Fruit fly (Drosophila melanogaster) whole organism, larva: ENCODE results near the gene CG33502.
"Not testable (repeated sequence)": the region's sequence is repeated elsewhere in the genome, so short reads cannot be mapped to it uniquely, and the experiment has no call there.

ENCODE experiments used
- noc ChIP-seq: fragments of 200-800 bp; sonication (Bioruptor generic); optimal IDR thresholded peaks from 3 replicates; lab custom pipeline; 2019; ENCODE audit warnings: missing biosample characterization, mild to moderate bottlenecking, missing genetic modification characterization, moderate library complexity

Gene CG33502

dm6 chrX:21611426-21611825 lies at the start of gene CG33502:
TSS of gene CG33502 (minus strand) at chrX:21611526.
- not testable (repeated sequence) for TF ChIP-seq noc (tag; lab: Kevin White, UChicago)

DNA sequence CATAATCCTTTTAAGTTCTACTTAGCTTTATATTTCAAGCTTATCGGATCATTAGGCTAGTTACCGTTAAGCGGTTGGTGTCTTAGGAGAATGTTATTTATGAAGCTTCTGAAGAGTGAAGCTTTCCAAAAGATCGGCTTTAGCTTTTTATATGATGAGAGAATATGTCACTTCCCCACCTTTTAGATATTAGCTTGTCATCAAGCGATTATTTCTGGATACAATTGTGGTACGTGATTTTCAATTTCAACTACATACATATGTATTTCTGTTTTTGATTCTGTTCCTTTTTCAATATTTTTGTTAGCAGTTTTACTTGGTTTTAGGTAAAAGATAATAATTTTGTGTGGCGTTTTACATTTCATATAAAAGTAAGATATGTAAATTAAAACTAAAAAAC lies 21.5 kb upstream of the CG33502 start:
- TF ChIP-seq noc (tag; lab: Kevin White, UChicago) = no peak

dm6 chrX:21632213-21632612 lies 20.9 kb upstream of the CG33502 start:
- TF ChIP-seq noc (tag; lab: Kevin White, UChicago) = no peak

- TF ChIP-seq noc (tag; lab: Kevin White, UChicago) = no peak
Measured at dm6 chrX:21631452-21631851, 20.1 kb upstream of the CG33502 start.

DNA sequence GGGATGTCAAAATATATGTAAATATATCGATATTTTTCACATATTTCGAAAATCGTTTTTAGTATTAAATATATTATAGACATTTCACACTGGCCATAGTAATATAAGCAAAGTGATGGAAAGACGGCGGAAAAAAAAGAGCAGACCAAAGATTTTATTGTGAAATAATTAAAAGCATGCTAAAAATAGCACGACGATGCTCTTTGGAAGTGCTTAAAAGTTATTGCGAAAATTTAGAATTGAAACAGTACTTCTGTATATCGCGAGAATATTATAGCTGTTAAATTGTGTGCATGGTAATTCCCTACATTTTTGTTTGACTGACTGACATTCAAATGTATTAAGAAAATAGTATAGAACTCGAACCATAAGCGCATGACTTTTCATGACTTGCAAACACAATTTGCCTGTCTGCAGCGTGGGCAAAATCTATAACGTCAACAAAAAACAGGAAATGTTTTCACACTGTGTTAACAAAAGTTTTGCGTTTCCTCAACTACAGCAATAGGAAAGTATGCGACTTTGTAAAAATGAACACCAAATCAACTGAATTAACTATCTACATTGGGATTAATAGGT lies 18.9 kb upstream of the CG33502 start:
- no peak for TF ChIP-seq noc (tag; lab: Kevin White, UChicago)

- no peak for TF ChIP-seq noc (tag; lab: Kevin White, UChicago)
Measured at dm6 chrX:21629482-21630159, 18.3 kb upstream of the CG33502 start, which contains the start of gene DIP1. TSS of gene DIP1 (minus strand) at chrX:21630148.

DNA sequence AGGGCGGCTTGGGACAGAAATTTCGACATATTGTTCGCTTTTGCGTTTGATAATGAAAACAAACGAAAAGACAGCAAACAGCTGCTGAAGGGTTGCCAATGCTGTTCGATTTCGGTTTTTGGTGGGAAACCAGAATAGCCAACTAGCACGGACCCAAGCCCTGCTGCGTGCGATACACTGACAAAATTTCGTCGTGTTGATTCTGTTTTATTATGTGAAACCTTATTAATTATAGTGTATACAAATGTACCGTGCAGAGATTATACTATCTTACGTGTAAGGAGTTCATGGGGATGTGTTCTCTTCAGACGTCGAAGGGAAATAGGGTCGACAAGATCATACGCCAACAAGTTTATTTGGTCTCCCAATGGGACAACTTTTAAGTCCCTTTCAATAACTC lies 12.3 kb upstream of the CG33502 start, which contains the start of gene CG32500:
TSS of gene CG32500 (minus strand) at position 110 of the 400 bp plus-strand sequence.
- TF ChIP-seq noc (tag; lab: Kevin White, UChicago) = not testable (repeated sequence)

- TF ChIP-seq noc (tag; lab: Kevin White, UChicago) = not testable (repeated sequence)
Measured at dm6 chrX:21621004-21621403, 9.7 kb upstream of the CG33502 start, which contains the start of gene CG32819. TSS of gene CG32819 (minus strand) at chrX:21621104.

- TF ChIP-seq noc (tag; lab: Kevin White, UChicago) = not testable (repeated sequence)
Measured at dm6 chrX:21617517-21617916, 6.2 kb upstream of the CG33502 start, which contains the start of gene CG32857. TSS of gene CG32857 (minus strand) at chrX:21617617.

DNA sequence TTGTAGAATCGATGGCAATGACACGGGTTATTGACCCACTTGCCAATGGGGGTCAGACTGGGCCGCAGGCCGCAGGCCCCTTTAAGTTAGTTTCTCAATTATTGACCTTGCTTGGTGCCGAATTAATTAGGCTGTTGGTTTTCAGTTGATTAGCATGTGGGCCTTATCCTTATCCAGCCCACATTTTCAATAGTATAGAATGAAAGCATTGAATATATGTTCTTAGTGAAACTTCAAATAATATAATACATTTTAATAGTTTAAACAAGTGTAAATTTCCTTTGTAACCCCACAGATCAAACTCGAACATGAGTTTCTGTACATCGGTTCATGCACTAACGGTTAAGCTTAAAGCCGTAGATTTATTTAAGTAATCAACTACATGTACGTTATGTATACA lies 3.8 kb upstream of the CG33502 start, which contains the start of gene CG32820:
TSS of gene CG32820 (minus strand) at position 101 of the 400 bp plus-strand sequence.
- TF ChIP-seq noc (tag; lab: Kevin White, UChicago) = not testable (repeated sequence)

DNA sequence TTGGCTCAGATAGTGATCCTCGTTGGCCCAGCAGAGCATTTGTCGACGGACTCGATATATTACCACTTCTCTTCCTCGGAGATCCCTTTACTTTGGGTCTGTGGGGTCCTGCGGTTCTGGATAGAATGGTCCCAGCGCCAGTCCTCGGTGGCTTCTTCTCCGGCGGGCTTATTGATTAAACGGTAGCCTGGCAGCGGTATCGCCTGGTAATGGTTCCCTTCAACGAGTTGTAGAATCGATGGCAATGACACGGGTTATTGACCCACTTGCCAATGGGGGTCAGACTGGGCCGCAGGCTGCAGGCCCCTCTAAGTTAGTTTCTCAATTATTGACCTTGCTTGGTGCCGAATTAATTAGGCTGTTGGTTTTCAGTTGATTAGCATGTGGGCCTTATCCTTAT lies 2.5 kb downstream of the CG33502 start, which contains the start of gene CG17450:
TSS of gene CG17450 (minus strand) at position 101 of the 400 bp plus-strand sequence.
- not testable (repeated sequence) for TF ChIP-seq noc (tag; lab: Kevin White, UChicago)

dm6 chrX:21605514-21605913 lies 5.8 kb downstream of the CG33502 start:
- no peak for TF ChIP-seq noc (tag; lab: Kevin White, UChicago)

DNA sequence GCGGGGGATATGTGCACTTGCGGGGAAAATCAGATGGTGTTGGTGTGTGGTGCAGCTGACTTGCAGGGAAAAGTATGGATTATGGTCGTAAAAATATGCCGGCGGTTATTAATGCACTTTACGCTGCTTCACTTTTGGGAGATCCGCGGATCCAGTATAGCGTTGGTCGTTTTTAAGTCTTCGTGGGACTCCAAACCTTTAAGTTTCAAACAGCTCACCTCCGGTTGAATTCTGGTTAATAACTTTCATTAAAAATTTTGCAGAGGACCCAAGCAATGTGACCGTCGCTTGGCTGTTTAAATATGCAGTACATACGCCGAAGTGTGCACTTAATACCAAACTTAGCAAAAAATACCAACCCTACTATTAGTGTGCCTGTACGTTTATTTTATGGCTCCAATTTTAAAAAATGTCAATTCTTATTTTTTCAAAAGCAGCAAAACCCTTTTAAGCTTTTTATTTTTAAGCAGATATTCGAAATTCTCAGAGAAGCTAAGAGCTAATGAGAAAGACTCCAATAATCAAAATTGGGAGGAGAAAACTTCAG lies 6.3 kb downstream of the CG33502 start, which contains the start of gene GCS2alpha:
TSS of gene GCS2alpha (minus strand) at position 309 of the 547 bp plus-strand sequence.
- TF ChIP-seq noc (tag; lab: Kevin White, UChicago) = no peak

- TF ChIP-seq noc (tag; lab: Kevin White, UChicago) = peak; percentile 69
Measured at dm6 chrX:21593907-21594306, 17.4 kb downstream of the CG33502 start.

DNA sequence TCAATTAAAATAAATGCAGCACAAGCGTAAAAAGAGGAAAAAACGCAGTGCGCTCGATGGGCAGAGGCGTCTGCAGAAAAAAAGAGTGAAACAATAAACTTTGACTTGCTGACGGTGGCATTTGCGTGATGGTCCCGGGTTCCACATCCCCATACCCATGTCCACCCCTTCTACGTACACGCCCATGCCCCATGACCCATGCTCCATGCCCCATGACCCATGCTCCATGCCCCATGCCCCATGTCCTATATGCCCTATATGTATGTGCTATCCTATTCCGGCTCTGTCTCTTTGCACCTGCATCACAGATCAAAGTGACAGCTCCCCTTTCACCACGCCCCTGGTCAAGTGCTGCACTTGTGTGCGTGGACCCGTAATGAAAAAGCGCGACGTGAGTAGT lies 19.3 kb downstream of the CG33502 start:
- no peak for TF ChIP-seq noc (tag; lab: Kevin White, UChicago)

- no peak for TF ChIP-seq noc (tag; lab: Kevin White, UChicago)
Measured at dm6 chrX:21589937-21590336, 21.4 kb downstream of the CG33502 start.
